Worm (Caenorhabditis elegans): ENCODE results near the gene dmsr-8.

Gene dmsr-8

ce11 chrV:10514271-10514670, at the start of gene dmsr-8:
Gene dmsr-8 (minus strand): TSS chrV:10514371.
- TF ChIP-seq ceh-82 (tag; optimal IDR thresholded peaks at IDR 0.05) (no peak), ceh-16 (tag; optimal IDR thresholded peaks at IDR 0.05) (no peak), ceh-28 (tag; optimal IDR thresholded peaks at IDR 0.05) (no peak), lsy-12 (tag; optimal IDR thresholded peaks at IDR 0.05) (no peak), eor-1 (tag; optimal IDR thresholded peaks at IDR 0.05) (no peak)

ce11 chrV:10562817-10563216, 48.6 kb upstream of the dmsr-8 start:
- TF ChIP-seq aly-2 (tag; optimal IDR thresholded peaks at IDR 0.05) (no peak), ztf-4 (tag; optimal IDR thresholded peaks at IDR 0.05) (no peak), skn-1 (tag; optimal IDR thresholded peaks at IDR 0.05) (peak; percentile 27), R02D3.7 (tag; optimal IDR thresholded peaks at IDR 0.05) (no peak), nhr-11 (tag; optimal IDR thresholded peaks at IDR 0.05) (no peak), nfya-1 (tag; optimal IDR thresholded peaks at IDR 0.05; ENCODE audit: insufficient read depth) (no peak), pqm-1 (tag; optimal IDR thresholded peaks at IDR 0.05) (peak; percentile 49), ceh-28 (tag; optimal IDR thresholded peaks at IDR 0.05) (no peak), nhr-237 (tag; optimal IDR thresholded peaks at IDR 0.05) (no peak), elt-2 (tag; optimal IDR thresholded peaks at IDR 0.05) (peak; percentile 81), mdl-1 (tag; optimal IDR thresholded peaks at IDR 0.05) (no peak)

ce11 chrV:10561632-10562031, 47.5 kb upstream of the dmsr-8 start:
- TF ChIP-seq elt-3 (tag; optimal IDR thresholded peaks at IDR 0.05), result no peak
- no peak for TF ChIP-seq daf-12 (tag; optimal IDR thresholded peaks at IDR 0.05)
- TF ChIP-seq fkh-10 (GFP tag; optimal IDR thresholded peaks at IDR 0.05), result no peak
- no peak for TF ChIP-seq pha-4 (tag; optimal IDR thresholded peaks at IDR 0.05)
- TF ChIP-seq mml-1 (tag; optimal IDR thresholded peaks at IDR 0.05), result no peak

ce11 chrV:10560621-10561020, 46.5 kb upstream of the dmsr-8 start, which contains the start of gene col-152:
Gene col-152 (plus strand): TSS chrV:10560921.
- TF ChIP-seq nhr-43 (tag; optimal IDR thresholded peaks at IDR 0.05; ENCODE audit: poor library complexity, severe bottlenecking), result no peak
- no peak for TF ChIP-seq nhr-23 (tag; optimal IDR thresholded peaks at IDR 0.05)
- no peak for TF ChIP-seq lsy-12 (tag; optimal IDR thresholded peaks at IDR 0.05)
- TF ChIP-seq ceh-16 (tag; optimal IDR thresholded peaks at IDR 0.05), result no peak
- no peak for TF ChIP-seq ztf-4 (tag; optimal IDR thresholded peaks at IDR 0.05)
- no peak for TF ChIP-seq fkh-10 (GFP tag; optimal IDR thresholded peaks at IDR 0.05)
- TF ChIP-seq mml-1 (tag; optimal IDR thresholded peaks at IDR 0.05), result no peak
- TF ChIP-seq fos-1 (tag; optimal IDR thresholded peaks at IDR 0.05), result no peak
- no peak for TF ChIP-seq unc-39 (tag; optimal IDR thresholded peaks at IDR 0.05)
- TF ChIP-seq nhr-28 (tag; optimal IDR thresholded peaks at IDR 0.05), result no peak
- TF ChIP-seq tbx-2 (tag; optimal IDR thresholded peaks at IDR 0.05), result no peak

ce11 chrV:10557676-10558075, 43.5 kb upstream of the dmsr-8 start, which contains the start of gene best-14:
Gene best-14 (plus strand): TSS chrV:10557976.
- TF ChIP-seq ceh-28 (tag; optimal IDR thresholded peaks at IDR 0.05) (no peak), mml-1 (tag; optimal IDR thresholded peaks at IDR 0.05) (no peak), R02D3.7 (tag; optimal IDR thresholded peaks at IDR 0.05) (no peak), aly-2 (tag; optimal IDR thresholded peaks at IDR 0.05) (no peak), fkh-2 (tag; optimal IDR thresholded peaks at IDR 0.05) (no peak), nhr-23 (tag; optimal IDR thresholded peaks at IDR 0.05) (no peak)

- TF ChIP-seq elt-1 (tag; optimal IDR thresholded peaks at IDR 0.05) (no peak), ceh-16 (tag; optimal IDR thresholded peaks at IDR 0.05) (no peak), skn-1 (tag; optimal IDR thresholded peaks at IDR 0.05) (no peak), nhr-25 (tag; optimal IDR thresholded peaks at IDR 0.05) (peak; percentile 24), zag-1 (tag; optimal IDR thresholded peaks at IDR 0.05) (no peak), nhr-11 (tag; optimal IDR thresholded peaks at IDR 0.05) (no peak), elt-3 (tag; optimal IDR thresholded peaks at IDR 0.05) (peak in 1 of 3 experiments; percentile 55), pqm-1 (tag; optimal IDR thresholded peaks at IDR 0.05) (no peak), nhr-237 (tag; optimal IDR thresholded peaks at IDR 0.05) (no peak), unc-39 (tag; optimal IDR thresholded peaks at IDR 0.05) (no peak), tbx-2 (tag; optimal IDR thresholded peaks at IDR 0.05) (no peak), elt-2 (tag; optimal IDR thresholded peaks at IDR 0.05) (no peak), nfya-1 (tag; optimal IDR thresholded peaks at IDR 0.05; ENCODE audit: insufficient read depth) (no peak), nhr-23 (tag; optimal IDR thresholded peaks at IDR 0.05) (peak; percentile 40), mdl-1 (tag; optimal IDR thresholded peaks at IDR 0.05) (no peak), lin-15B (tag; optimal IDR thresholded peaks at IDR 0.05) (no peak)
Observed at ce11 chrV:10557094-10557493, 42.9 kb upstream of the dmsr-8 start.
